Fruit fly (Drosophila melanogaster): ENCODE data around the gene CG13898.

CG13898 gene

DNA sequence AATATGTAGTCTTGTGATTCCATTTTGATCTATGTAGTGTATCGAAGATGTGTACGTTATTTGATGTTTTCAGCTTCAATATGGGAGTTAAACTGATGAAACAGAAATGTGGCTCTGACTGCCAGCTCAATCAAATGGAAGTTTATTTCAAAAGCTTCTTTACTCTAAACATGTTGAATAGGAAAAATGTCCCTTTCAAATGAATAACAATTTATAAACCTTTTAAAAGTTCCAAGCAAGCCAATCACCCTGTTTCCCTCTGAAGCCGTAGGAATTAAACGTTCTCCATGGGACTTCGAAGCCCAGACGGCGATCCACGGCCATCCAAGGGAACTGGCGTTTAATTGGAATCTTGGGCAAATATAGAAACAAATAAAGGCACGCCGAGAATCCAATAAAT, at the start of gene CG13898:
TSS of gene CG13898 (minus strand) at position 101 of the 400 bp plus-strand sequence.
- TF ChIP-seq CG17801 (GFP tag; optimal IDR thresholded peaks at IDR 0.05; ENCODE audit: partially characterized antibody) = no peak

DNA sequence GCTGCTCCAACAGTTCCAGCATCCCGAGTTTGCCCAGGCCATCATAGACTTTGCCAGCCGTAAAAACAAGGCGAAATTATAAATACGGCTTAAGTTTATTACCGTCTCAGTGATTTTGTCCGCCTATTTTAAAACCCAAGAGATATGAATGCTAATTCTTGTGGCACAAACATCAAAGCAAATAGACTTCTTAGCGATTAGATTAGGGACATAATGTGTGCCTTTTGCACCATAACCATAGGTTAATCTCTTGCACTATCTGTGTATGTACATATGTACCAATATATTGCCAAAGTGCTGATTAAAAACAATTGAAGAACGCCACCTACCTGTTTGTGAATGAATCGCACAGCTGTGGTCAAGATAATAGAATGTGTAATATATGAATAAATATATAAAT, 48.4 kb upstream of the CG13898 start:
- TF ChIP-seq CG17801 (GFP tag; optimal IDR thresholded peaks at IDR 0.05; ENCODE audit: partially characterized antibody) = no peak

DNA sequence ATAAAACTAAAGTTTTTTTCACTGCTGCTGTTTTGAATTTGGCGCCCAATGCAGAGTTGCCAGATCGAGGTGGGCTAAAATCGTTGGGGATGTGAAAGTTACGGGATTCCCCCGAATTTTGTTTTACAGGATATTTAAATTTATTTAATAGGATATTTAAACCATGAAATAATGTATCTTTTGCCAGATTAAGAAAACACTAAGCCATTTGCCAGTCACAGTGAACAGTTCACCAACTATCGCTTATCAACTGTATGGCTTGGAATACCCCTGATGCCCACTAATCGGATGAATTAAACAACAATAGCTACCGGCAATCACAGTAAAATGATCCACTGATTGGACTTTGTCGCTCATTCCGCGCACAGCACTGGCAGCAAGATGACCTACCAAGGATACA, 47.2 kb upstream of the CG13898 start, which contains the start of gene Dci:
TSS of gene Dci (plus strand) at position 286 of the 400 bp plus-strand sequence.
- peak; percentile 33 for TF ChIP-seq CG17801 (GFP tag; optimal IDR thresholded peaks at IDR 0.05; ENCODE audit: partially characterized antibody)

DNA sequence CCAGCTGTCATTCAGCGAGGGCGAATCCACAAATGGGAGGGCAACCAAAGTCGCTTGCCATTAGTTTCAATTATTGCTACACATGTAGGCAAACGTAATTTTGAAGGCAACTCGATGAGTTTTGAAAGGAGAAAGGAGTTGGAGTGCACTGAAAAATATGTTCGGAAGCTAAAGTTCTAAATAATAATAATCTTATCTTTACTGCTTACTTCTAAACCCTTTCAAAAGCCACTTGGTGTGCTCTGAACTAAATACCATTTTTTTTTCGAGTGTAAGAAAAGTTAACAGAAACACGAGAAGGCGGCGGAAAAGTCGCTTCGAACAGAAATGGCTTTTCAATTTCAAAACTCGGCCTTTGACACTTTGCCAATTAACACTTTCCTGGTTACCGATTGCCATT, 39.8 kb upstream of the CG13898 start, which contains the start of gene Cep290:
TSS of gene Cep290 (plus strand) at position 301 of the 400 bp plus-strand sequence.
- TF ChIP-seq CG17801 (GFP tag; optimal IDR thresholded peaks at IDR 0.05; ENCODE audit: partially characterized antibody) = no peak

DNA sequence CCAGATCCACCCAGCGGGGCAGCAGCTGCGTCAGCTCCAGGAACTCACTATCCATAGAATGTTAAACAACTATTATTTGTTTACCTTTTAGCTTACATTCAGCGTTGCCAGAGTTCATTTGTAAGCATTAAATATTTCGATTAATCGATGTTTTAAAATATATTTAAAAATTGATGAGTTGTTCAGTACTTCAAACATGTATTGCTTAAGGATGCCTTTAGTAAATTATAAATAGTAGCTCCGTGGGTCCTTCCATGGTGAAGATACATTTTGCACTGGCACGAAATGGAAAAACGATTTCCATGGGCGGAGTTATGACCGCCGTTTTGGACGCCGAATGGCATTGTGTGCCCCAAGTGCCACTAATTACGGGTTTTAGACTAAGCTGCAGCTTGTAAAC, 37.4 kb upstream of the CG13898 start, which contains the start of the genes JMJD5 and Gr61a:
TSS of gene JMJD5 (minus strand) at position 101 of the 400 bp plus-strand sequence.
TSS of gene Gr61a (plus strand) at position 192 of the 400 bp plus-strand sequence.
- no peak for TF ChIP-seq CG17801 (GFP tag; optimal IDR thresholded peaks at IDR 0.05; ENCODE audit: partially characterized antibody)

DNA sequence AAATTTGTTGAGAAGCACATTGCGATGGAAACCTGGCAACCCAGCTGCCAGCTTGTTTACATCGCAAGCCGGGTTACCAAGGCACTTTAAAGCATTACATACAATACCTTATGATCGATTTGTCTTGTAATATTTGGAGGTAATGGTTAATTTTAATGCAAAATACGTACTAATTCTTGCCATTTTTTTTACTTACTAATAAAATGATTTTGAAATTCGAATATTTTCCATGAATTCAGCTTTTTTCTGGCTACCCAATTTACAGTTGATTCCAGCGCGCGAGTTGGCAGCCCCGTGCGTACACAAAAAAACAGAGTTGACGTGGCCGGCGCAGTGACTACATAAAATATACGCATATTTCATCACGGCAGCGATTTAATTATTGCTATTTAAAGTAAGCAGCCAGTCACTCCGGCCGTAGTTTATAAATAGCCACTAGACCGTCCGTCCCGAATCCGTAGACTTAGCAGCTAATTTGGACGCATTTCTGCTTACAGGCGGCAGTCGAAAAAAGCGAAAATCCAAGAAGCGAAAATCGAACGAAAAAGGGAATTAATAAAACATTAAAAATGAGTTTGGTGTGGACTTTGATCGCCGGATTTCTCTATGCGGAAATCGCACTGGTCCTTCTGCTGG, 33.8 kb upstream of the CG13898 start, which contains the start of the genes CG13901 and CG13887:
TSS of gene CG13901 (minus strand) at position 270 of the 636 bp plus-strand sequence.
TSS of gene CG13887 (plus strand) at position 310 of the 636 bp plus-strand sequence.
- peak; percentile 93 for TF ChIP-seq CG17801 (GFP tag; optimal IDR thresholded peaks at IDR 0.05; ENCODE audit: partially characterized antibody)

DNA sequence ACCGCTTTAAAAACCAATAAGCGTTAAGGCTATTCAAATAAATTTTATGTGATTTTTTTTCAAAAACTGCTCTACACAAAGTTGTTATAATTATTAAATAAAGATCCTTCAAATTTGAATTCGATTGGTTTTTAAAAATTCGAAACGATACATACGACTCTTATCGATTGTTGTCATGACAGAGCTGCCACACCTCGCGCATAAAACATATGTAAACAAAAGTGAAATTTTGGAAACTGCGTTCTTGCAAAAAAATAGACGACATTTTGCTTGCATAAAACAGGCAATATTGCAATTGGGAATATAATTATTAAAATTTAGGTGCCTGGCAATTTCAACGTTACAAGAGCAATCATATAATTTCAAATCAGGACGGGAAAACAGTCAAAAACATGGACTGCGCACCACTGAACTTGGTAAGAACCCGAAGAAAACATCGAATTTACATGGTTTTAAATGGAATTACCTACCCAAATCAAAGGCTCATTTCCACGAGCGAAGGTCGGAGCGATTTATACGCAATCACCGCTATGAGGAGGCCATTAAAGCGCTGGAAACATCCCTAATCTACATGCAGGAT, 31.7 kb upstream of the CG13898 start, which contains the start of gene CG42554:
TSS of gene CG42554 (plus strand) at position 229 of the 580 bp plus-strand sequence.
- no peak for TF ChIP-seq CG17801 (GFP tag; optimal IDR thresholded peaks at IDR 0.05; ENCODE audit: partially characterized antibody)

DNA sequence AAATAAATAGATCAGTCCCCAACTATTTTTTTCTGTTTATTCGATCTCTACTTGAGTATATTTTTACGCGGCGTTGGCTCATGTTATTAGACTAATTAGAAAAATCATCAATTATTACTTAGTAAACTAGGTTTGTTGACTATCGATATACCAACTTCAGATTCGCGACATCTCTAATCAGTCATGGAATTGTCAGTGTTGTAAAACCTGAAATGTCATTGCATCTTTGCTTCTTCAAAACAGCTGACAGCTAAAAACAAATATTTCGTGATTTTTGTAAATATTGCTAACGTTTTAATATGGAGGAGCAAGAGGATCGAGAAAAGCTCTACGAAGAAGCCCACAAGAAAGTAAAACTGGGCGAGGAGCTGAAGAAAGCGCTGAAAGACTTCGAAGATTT, 30.0 kb upstream of the CG13898 start, which contains the start of gene CG42553:
TSS of gene CG42553 (plus strand) at position 216 of the 400 bp plus-strand sequence.
- TF ChIP-seq CG17801 (GFP tag; optimal IDR thresholded peaks at IDR 0.05; ENCODE audit: partially characterized antibody) = no peak

DNA sequence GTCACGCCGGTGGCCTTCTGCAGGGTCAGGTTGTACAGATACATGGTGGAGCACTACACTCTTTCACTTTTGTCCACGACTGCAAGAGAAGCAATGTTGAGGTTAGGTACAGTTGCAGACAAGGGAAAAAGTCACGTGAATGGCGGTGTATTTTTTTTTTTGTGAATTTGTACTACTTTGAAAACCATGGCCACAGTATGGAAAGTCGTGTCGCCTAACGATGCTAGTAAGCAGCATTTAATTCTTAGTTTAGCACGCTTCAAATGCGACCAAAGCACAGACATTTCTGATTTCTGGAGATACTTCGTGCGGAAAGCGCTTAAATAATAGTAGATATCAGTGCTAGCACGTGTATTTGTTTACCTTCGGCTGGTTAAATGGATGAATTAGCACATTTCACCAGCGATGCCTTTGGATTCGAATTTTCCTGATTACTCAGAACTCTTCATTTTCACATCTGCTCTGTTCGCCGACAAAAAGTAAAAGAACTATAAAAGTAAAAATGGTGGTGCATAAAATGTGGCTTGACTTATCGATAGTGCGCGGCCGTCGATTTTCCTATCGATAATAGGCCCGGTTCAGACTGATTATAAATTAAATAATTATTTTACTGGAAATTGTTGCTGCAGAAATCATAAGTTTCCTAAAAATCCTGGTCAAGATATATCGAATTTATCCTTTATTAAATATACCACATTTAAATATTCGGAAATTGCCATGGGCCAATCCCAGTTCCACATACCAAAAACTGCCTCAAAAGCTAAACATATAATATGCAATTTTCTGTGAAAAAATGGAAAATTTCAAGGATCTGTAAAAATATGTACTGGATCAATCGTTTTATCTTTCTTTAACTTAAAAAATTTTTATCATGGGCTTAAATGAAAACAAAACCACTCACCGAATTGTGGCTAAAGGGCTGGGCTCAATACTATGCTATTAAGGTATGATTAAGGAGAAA, 29.3 kb upstream of the CG13898 start, which contains the start of gene Sf3b3:
TSS of gene Sf3b3 (minus strand) at position 489 of the 961 bp plus-strand sequence.
- peak; percentile 61 for TF ChIP-seq CG17801 (GFP tag; optimal IDR thresholded peaks at IDR 0.05; ENCODE audit: partially characterized antibody)

DNA sequence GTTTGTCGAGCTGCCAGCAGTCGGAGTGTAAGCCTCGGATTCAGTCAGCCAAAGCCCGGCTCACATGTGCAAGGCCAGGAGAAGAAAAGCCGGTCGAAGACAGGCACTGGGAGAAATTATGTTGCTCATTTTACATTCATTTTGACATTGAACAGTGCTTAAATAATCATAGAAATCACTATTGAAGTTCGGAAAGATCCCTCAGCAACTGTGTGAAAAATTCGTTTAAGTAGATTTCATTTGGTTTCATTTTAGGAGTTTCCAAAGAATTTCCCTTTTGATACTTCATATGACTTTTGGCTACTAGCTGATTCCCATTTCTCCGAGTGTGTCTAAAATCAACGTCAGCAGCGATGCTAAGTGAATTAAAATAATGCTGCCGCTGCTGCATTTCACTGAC, 20.6 kb upstream of the CG13898 start:
- TF ChIP-seq CG17801 (GFP tag; optimal IDR thresholded peaks at IDR 0.05; ENCODE audit: partially characterized antibody) = peak; percentile 71

DNA sequence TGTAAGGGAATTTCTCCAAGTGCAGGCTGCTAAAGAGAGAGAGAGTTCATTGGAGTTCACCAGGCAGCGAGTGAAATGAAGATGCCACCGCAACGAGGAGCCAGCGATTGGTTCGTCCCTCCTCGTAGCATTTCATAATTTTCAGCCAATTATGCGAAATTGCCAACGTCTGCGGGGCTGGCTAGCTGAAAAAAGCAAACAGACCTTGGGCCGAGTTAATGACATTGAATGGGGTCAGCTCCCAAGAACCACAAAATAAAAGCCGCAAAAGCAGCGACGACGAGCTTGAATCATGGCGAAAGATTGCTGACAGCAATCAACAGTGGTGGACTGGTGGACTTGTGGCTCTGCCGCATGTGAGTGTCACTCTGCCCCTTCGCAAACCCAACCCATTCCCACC, 19.7 kb upstream of the CG13898 start:
- peak; percentile 8 for TF ChIP-seq CG17801 (GFP tag; optimal IDR thresholded peaks at IDR 0.05; ENCODE audit: partially characterized antibody)

DNA sequence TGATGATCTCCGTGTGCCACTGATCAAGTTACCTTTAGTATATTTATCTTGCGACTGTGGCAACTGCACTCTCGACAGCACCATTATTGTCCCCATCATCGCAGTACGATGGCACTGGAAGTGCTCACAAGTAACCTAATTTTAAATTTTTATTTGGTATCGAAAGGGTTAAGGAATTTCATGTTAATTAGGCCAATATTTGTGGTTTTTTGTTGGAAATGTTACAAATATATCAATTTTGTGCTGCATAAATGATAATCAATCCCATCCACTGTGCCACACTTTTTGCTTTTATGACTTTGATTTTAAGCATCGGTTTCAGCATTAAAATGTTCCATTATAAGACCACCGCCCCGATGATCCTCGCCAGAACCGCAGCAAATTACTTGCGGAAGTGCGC, 18.8 kb upstream of the CG13898 start:
- no peak for TF ChIP-seq CG17801 (GFP tag; optimal IDR thresholded peaks at IDR 0.05; ENCODE audit: partially characterized antibody)

DNA sequence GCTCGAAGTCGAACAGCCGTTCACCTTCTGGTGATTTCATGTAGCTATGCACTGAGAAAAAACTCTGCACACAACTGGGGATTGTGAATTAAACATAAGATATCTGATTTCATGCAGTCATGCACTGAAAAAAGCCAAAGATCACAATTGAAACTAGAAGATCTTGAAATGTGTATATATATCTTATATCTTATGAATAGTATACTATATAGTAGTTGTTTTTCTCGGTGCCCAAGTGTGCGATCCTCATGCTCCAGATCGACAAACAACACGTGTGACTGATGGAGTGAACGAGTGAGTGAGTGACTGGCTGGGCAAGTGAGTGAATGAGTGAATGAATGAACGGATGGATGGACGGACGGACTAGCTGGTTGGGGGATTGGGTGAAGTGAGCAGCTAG, 18.1 kb upstream of the CG13898 start:
- no peak for TF ChIP-seq CG17801 (GFP tag; optimal IDR thresholded peaks at IDR 0.05; ENCODE audit: partially characterized antibody)

DNA sequence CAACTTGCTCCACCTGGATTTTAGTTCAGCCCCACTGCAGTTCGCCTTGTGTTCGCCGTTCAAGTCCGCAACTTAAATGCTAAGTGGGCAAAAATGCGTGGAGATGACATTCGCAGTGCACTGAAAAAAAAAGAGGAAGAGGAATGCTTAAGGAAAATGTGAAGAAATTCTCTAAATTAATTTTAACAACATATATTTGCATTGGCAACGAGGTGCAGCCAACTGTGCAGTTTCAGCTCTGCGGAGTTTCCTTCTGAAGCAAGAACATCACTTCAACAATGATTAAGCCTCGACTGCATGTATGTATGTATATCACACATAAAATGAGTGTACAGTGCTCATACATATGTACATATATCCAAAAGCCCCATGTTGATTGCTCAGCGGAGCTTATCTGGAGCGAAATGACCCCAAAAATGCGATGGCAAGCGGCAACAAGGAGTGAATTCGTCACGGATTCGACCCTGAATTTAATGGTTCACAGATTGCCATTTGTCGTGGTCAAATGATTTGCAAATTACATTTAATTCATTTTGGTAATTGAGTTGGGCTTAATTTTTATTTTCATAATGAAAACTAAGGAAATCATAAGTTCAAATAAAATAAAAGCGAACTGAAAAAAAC, 17.2 kb upstream of the CG13898 start:
- no peak for TF ChIP-seq CG17801 (GFP tag; optimal IDR thresholded peaks at IDR 0.05; ENCODE audit: partially characterized antibody)
